Fruit fly (Drosophila melanogaster): ENCODE measurements around the gene CG8852.
A peak's percentile ranks its signal among the peaks of the same experiment; 100 is the strongest.

CG8852 gene

dm6 chr2L:3495465-3495864 lies 29.5 kb upstream of the CG8852 start:
- no peak for TF ChIP-seq CTCF (optimal IDR thresholded peaks at IDR 0.05)
- no peak for TF ChIP-seq CG8478 (optimal IDR thresholded peaks at IDR 0.05)

DNA sequence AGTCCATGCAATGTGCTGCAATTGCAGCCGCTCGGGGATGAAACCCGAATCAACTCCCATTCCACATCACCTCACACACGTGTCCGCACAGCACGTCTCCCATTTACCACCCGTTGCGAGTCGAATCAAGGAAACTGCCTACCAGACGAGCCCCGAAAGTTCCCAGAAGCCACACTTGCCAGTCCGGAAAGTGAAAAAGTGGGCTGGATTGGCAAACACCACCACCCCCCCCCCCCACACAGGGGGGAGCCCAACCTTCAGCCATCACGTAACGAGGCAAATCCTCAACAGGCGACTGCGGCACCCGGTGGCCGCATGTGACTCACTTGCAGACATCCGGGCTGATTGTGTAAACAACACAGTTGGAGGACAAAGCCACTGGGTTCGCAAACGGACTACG lies 20.1 kb upstream of the CG8852 start:
- TF ChIP-seq CTCF (optimal IDR thresholded peaks at IDR 0.05) (no peak), CG8478 (optimal IDR thresholded peaks at IDR 0.05) (no peak)

DNA sequence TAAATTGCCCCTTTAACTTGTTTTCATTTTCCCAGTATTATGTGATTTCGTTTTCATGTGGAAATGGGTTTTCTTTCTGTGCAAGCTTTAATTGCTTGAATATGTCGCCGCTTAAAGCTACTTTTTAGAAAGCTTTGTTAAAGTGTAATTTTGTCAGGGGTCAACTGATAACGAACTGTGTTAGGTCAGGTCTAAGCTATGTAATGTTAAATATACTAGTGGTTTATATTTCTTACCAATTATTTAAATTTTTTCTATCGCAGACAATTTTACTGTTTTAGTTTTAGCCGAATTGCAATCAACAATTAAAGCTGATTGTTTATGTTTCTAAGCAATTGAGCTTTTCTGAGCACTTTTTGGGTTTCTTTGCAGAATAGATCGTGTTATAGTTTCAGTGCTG lies 18.6 kb upstream of the CG8852 start:
- TF ChIP-seq CTCF (optimal IDR thresholded peaks at IDR 0.05) (no peak), CG8478 (optimal IDR thresholded peaks at IDR 0.05) (no peak)

DNA sequence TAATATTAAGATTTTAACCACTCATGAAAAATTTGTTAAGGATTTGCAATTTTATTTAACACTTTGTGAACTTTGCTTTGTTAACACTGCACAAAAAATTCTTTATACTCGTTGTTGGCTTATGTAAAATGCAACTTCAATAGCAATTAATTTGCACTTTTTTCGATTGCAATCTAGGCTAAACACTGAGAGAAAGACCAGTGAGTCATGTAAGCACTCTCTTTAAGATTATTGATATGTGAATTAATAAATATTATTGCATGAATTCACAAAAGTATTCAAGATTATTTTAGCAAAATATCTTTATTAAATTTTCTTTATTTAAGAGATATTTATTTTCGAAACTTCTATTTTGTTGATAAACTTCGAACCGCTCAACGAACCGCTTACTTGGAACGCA lies 18.1 kb upstream of the CG8852 start:
- TF ChIP-seq CG8478 (optimal IDR thresholded peaks at IDR 0.05): no peak
- TF ChIP-seq CTCF (optimal IDR thresholded peaks at IDR 0.05): no peak

DNA sequence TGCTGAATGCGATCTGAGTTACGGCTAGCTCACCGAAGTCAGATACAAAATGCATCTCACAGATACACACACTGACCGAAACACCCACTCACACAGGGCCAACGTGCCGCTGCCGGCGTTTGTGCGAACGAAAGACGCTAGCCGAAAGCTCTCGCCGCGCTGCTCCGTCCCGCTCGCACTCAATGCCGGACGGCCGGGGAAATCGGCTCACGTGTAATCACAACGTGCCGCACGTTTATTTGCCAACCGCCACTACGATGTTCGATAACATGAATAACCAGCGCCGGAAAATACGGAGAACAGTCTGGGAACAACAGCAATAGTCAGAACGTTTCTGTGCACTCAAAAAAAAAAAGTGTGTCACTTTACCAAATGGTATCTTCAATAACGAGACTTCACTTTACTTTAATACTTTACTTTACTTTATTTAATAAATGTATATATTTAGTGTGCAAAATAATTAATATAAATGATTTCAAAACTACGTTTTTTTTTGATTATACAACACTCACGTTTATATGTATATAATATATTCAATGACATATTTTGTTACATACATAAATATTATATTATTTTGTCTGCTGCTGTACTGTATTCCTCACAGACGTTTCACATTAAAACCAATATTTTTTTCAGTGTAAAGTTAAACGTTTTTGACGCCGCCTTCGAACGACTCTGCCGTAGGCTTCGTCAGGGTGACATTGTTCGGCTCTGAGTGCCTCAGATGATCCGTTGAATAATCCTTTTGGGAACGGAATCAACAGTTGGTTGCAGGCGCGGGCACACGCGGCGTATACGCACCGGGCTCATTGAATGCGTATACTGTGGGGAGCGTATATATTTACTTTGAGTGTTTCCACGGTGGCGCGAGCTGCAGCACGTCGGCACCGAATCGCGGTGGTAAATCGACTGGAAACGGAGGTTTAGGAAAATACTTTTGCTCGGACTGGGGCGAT lies 17.4 kb upstream of the CG8852 start, which contains the start of gene tim:
TSS of gene tim (minus strand) at position 911 of the 956 bp plus-strand sequence.
- TF ChIP-seq CTCF (optimal IDR thresholded peaks at IDR 0.05) (no peak), CG8478 (optimal IDR thresholded peaks at IDR 0.05) (no peak)

- TF ChIP-seq CG8478 (optimal IDR thresholded peaks at IDR 0.05) (no peak), CTCF (optimal IDR thresholded peaks at IDR 0.05) (no peak)
Measured at dm6 chr2L:3510002-3510401, 14.9 kb upstream of the CG8852 start, which contains the start of gene CG31954. Gene CG31954, minus strand, starts transcription at chr2L:3510102.

DNA sequence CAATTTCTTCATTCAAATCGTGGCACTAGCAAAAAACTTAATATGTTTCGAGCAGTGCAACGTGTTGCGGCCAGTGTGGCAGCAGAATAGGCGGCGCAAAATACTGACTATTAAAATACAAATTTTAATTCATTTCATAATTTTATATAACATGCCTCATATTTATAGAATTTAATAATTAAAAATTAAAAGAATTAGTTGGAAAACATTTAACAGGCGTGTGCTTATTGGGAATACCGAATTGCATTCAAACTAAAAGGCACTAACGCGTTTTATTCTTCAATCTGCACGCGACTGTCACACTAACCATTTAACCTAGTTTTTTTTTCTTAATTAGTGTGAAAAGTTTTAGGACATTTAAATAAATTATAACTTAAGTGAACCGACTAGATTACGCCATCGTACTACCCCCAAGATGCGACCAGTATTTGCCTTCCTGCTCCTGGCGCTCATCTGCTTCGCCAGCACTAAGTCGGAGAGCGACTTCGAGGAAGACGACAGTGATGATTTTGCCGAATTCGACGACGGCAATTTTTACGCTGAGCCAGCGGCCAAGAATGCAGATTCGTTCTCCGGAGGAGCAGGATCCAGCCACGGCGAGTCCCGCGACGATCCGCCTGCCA lies 10.3 kb upstream of the CG8852 start, which contains the start of the genes LeuRS and CG17593:
TSS of gene LeuRS (minus strand) at position 88 of the 623 bp plus-strand sequence.
TSS of gene CG17593 (plus strand) at position 304 of the 623 bp plus-strand sequence.
- TF ChIP-seq CTCF (optimal IDR thresholded peaks at IDR 0.05) (no peak), CG8478 (optimal IDR thresholded peaks at IDR 0.05) (no peak)

DNA sequence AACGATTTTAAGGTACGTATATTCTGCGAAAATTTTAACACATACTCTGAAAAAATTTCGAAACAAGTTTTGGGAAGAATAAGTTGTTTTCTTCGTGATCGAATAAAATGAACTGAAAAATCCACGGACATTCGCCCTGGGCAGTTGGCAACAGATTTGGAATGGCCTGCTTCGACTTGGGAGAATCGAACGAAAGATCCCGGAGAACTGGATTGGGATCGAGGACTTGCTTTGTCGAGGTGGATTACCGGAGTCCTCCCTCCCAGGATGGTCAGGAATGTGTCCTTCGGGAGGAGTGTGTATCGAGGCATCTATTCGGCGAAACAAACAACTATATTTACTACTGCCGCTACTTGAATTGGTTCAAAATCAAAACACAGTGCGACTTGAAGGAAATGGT lies 5.4 kb upstream of the CG8852 start, which contains the start of the genes CG3213 and CG8851:
TSS of gene CG3213 (minus strand) at position 101 of the 400 bp plus-strand sequence.
TSS of gene CG8851 (plus strand) at position 127 of the 400 bp plus-strand sequence.
- no peak for TF ChIP-seq CTCF (optimal IDR thresholded peaks at IDR 0.05)
- no peak for TF ChIP-seq CG8478 (optimal IDR thresholded peaks at IDR 0.05)

dm6 chr2L:3523956-3524355 lies 975 bp upstream of the CG8852 start, which contains the start of gene Sr-CIV:
Gene Sr-CIV, minus strand, starts transcription at chr2L:3524056.
- TF ChIP-seq CTCF (optimal IDR thresholded peaks at IDR 0.05) (no peak), CG8478 (optimal IDR thresholded peaks at IDR 0.05) (no peak)

- no peak for TF ChIP-seq CG8478 (optimal IDR thresholded peaks at IDR 0.05)
- peak; percentile 84 to 88 for TF ChIP-seq CTCF (optimal IDR thresholded peaks at IDR 0.05)
Measured at dm6 chr2L:3530186-3530832, 5.4 kb downstream of the CG8852 start, which contains the start of the genes Spindly and IFT57. Gene Spindly, minus strand, starts transcription at chr2L:3530317. Gene IFT57, plus strand, starts transcription at chr2L:3530789.

dm6 chr2L:3532973-3533525 lies 8.1 kb downstream of the CG8852 start:
- TF ChIP-seq CG8478 (optimal IDR thresholded peaks at IDR 0.05) (no peak), CTCF (optimal IDR thresholded peaks at IDR 0.05) (no peak)

DNA sequence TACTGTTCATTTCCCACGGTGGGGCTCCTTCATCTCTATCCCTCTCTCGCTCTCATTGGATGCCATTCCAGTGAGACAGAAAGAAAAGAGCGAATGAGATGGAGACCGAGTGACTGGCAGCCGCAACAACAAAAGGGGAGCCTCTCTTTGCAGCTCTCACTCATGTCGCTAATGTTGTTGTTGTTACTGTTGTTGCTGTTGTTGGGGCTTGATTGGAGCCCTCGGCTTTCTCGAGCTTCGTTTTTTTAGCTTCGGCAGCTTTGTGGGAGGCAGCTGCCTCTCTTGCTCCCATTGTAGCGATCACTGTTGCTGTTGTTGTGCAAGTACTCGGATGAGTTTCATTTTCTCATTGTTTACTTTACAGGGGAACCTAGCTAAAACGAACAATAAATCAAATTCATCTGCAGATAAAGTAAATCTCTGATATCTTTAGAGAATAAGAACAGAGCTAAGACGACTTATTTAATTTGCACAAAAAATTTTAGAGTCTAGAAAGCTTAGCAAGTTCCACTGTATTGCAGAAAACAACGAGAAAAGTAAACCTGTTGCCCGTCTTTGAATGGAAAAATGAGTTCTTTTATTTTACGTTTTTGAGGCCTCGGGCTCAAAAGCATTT lies 9.4 kb downstream of the CG8852 start:
- TF ChIP-seq CG8478 (optimal IDR thresholded peaks at IDR 0.05): no peak
- no peak for TF ChIP-seq CTCF (optimal IDR thresholded peaks at IDR 0.05)

DNA sequence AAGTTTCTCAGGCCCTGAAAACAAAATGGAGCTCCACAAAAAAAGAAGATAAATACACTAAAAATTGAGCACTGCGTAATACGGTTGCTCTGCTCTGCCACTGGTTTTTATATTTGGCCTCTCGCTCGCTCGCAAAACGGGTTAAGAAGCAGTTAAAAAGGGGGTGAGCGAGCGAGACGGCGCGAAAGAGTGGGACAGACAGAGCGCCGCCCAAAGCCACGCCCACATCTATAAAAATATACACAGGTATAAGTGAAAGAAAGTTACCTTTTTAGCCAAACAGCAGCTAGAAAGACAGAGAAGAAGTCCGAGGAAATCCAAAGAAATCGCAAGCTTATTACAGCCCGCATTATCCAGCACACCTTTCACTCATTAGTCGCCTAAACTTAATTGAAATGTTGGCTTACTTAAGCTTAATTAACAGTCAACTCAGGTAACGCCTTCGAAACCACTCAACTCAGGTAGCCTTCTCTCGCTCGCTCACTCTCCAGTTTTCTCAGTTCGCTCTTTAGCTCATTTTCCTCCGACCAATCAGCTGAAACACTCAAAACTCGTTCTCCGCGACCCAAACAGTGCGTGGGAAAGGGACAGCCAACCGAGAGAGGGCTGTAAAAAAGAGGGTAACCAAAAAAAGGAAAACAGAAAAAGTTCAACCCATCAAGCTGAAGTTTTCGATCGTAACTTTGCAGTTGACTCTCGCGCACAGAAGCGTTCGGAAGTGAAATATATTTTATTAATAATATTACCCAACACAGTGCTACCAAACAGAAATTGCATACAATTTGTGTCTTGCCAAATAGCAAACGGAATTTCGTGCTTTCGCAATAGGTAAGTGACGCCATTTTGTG lies 13.9 kb downstream of the CG8852 start, which contains the start of gene drm:
TSS of gene drm (plus strand) at position 684 of the 848 bp plus-strand sequence.
- TF ChIP-seq CG8478 (optimal IDR thresholded peaks at IDR 0.05) (no peak), CTCF (optimal IDR thresholded peaks at IDR 0.05) (no peak)
